Fruit fly (Drosophila melanogaster) Kc167 (cell line): Measurements from ENCODE around the gene CG43402.

Experiments used
- Myc ChIP-seq: fragments of >200 bp; optimal IDR thresholded peaks from 2 replicates; lab custom pipeline; 2017; ENCODE audit warnings: missing external identifiers
- Sin3A ChIP-seq: fragments of >200 bp; optimal IDR thresholded peaks from 2 replicates; lab custom pipeline; 2018; ENCODE audit warnings: missing external identifiers
- h ChIP-seq: fragments of >200 bp; optimal IDR thresholded peaks from 3 replicates; lab custom pipeline; 2018; ENCODE audit warnings: missing external identifiers
- insv ChIP-seq: fragments of >200 bp; optimal IDR thresholded peaks from 3 replicates; lab custom pipeline; 2018; ENCODE audit warnings: missing external identifiers
- psq ChIP-seq: fragments of >200 bp; optimal IDR thresholded peaks from 2 replicates; lab custom pipeline; 2017; ENCODE audit warnings: missing external identifiers
- ttk ChIP-seq: sonication (Bioruptor generic); optimal IDR thresholded peaks from 2 replicates; lab custom pipeline; 2017; ENCODE audit warnings: missing external identifiers

Gene CG43402

DNA sequence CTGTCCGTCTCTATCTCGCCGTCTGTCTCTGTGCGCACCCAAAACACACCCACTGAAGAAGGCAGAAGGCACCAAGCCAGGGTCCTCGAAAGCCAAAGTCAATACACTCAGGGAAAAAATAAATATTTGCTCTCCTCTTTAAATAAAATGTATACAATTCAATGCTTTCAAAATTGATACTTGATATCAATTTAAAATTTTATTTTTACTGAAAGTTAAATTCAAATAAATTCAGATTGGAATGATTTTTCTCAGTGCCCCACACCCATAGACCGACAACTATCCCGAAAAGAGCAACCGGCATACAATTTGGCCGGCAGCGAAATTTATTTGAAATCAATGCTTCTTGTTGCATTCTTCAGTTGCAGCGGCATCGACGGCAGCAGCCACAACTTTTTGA, 14.4 kb downstream of the CG43402 start:
- TF ChIP-seq Sin3A (lab: Kevin White, UChicago) (no peak), psq (no peak), h (lab: Kevin White, UChicago) (no peak), ttk (lab: Kevin White, UChicago) (no peak), insv (lab: Kevin White, UChicago) (no peak)

DNA sequence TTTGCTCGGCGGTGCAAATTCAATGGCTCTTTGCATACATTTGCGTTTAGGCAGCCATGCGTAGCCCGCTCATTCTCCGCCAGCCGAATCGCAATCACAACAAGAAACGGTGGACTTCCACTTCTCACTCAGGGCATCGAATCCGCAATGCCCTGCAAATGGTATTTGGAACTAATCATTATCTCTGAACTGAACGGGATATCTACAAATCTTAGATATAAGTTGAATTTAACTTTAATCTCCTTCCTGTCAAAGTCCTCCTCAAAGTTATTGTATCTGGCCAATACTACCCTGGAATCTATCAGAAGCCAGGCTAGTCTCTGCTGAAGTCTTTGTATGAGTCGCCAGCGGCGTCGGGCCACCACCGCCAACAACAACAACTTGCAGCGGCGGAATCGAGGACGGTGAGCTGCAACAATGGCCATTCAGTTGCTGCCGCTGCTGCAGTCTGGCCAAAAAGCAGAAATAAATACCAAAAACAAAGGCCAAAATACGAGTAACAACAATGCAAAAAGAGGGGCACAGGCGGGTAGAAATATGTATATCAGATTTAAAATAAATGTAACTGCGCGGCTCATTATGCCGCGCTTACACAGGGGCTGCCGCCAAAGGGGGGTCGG, 16.3 kb downstream of the CG43402 start:
- no peak for TF ChIP-seq psq
- no peak for TF ChIP-seq ttk (lab: Kevin White, UChicago)
- TF ChIP-seq Myc (lab: Kevin White, UChicago), result no peak
- TF ChIP-seq insv (lab: Kevin White, UChicago), result no peak
- no peak for TF ChIP-seq Sin3A (lab: Kevin White, UChicago)
- no peak for TF ChIP-seq h (lab: Kevin White, UChicago)

DNA sequence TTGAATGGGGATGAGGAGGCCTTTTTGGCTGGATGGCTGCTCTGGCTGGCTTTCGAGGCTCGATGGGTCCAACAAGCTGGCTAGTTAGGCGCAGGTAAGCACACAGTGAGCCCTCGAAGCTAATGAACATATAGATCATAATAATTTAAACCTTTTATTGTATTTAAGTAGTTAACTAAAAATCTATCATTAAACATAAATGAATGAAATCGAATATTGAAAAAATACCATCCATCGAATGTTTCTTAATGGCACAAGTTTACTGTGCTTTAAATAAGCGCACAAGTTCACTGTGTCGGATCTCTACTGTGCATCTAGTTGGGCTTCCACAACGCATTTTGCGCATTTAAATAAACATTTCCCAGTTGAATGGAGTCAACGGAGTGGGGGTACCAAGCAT, 16.9 kb downstream of the CG43402 start:
- TF ChIP-seq psq (no peak), ttk (lab: Kevin White, UChicago) (no peak), Myc (lab: Kevin White, UChicago) (no peak), Sin3A (lab: Kevin White, UChicago) (no peak), h (lab: Kevin White, UChicago) (no peak), insv (lab: Kevin White, UChicago) (no peak)

DNA sequence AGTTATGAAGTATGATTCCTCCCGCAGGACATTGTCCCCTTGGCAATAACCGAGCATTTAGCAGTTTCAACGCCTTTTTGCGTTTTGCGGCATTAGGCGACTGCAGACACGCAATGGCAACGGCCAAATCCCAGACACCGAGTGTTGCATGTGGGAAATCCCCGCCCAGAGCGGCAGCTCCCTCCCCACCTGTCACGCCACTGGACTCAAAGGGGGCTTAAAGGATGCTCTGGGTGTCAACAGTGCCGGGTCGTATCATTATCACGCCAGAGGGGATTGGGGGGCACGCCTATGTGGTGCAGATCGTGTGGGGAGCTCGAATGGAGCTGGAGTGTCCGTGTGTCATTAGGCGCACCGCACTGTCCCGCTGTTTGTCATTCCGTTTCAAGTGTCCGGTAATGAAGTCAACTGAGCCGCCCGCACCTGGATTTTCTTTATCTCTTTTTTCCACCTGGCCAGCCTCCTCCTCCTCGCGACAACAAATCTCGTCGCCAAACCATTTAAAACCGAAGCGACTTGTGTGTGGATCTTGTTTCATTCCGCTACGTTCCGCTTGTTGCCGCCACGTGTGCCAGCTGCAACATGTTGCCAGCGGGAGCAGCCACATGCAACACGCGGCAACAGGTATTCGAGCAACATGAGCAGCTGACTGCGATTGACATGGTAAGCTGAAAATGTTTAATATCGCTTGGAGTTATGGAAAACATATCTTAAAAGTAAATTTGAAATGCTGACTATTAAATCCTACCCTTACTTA, 18.2 kb downstream of the CG43402 start:
- TF ChIP-seq Sin3A (lab: Kevin White, UChicago) (no peak), psq (no peak), insv (lab: Kevin White, UChicago) (no peak), Myc (lab: Kevin White, UChicago) (no peak), h (lab: Kevin White, UChicago) (no peak), ttk (lab: Kevin White, UChicago) (no peak)

DNA sequence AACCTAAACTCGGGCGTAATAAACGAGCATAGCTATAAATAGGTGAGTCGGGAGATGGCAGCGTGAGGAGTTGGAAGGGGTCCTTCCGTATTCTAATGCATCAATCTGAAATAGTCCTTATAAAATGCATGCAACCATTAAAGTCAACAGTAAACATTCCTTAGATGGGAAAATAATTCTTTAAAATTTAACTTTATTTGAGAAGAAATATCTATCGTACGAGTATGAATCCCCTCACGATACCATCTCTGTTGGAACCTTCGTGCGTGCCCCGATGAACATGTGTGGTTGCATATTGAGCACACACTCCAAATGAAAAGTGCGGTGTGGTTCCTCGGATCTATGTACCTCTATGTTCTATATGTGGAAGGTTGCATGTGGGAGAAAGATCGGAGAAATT, 19.7 kb downstream of the CG43402 start:
- TF ChIP-seq Sin3A (lab: Kevin White, UChicago) (no peak), psq (no peak), ttk (lab: Kevin White, UChicago) (no peak), insv (lab: Kevin White, UChicago) (no peak), h (lab: Kevin White, UChicago) (no peak), Myc (lab: Kevin White, UChicago) (no peak)

DNA sequence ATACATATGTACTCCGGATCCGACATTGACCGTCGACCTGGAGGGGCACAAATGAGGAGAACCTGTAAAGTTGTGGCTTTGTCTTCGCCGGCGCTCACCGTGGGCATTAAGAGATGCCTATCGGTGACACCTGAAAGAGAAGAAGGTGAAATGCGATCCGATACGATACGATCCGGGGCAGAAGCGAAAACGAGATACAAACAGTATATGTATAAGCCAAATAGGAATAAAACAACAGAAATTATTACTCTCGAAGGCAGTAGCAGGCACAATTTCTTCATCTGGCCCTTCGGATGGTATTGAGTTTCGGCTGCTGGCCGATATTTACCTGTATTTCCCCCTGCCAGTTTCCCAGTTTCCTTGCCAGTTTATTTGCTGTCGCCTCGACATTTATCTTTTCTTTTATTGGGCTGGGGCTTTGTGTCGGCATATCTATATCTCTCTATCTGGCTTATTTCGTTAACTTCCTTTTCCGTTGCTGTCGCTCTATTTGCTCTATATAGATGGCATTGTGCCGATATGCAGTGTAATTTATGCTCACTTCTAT, 21.0 kb downstream of the CG43402 start:
- TF ChIP-seq Sin3A (lab: Kevin White, UChicago) (no peak), psq (no peak), h (lab: Kevin White, UChicago) (no peak), Myc (lab: Kevin White, UChicago) (no peak), ttk (lab: Kevin White, UChicago) (no peak), insv (lab: Kevin White, UChicago) (no peak)

DNA sequence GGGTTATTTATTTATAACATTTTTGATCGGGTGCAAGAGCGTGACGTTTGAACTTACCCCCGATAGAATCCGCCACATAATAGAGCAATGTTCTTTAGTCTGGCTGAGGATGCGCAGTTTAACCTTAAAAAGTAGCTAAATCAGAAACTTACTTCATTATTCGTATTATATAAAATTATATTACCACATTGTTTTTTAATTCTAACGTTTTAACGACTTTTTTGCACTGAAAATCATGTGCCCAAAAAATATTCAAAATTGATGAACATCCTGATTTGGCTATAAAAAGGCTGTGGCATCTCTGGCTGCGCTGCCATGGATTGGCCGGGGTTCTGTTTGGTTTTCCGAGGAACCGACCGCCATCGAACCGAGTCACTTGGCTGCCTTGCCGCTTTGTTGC, 27.6 kb downstream of the CG43402 start:
- no peak for TF ChIP-seq h (lab: Kevin White, UChicago)
- TF ChIP-seq Sin3A (lab: Kevin White, UChicago), result no peak
- no peak for TF ChIP-seq Myc (lab: Kevin White, UChicago)

DNA sequence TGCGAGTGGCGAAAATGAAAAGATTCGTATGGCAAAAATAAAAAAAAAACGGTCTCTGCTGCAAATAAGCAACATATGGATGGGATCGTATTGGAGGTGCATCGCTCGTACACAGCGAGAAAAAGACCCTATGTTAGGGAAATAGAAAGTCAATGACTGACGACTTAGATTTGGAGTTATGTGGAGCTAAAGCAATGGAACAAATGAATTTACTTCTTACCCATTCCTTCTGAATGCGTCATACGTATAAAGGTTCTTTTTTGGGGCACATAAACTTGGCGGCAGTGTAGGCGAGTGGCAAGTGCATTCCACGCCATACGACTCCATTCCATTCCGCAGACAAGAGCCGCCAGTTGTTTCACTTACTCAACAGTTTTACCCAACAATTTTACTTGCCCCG, 28.3 kb downstream of the CG43402 start:
- TF ChIP-seq insv (lab: Kevin White, UChicago), result no peak
- TF ChIP-seq h (lab: Kevin White, UChicago), result no peak
- no peak for TF ChIP-seq Myc (lab: Kevin White, UChicago)
- TF ChIP-seq psq, result no peak
- TF ChIP-seq ttk (lab: Kevin White, UChicago), result no peak
- TF ChIP-seq Sin3A (lab: Kevin White, UChicago), result no peak

DNA sequence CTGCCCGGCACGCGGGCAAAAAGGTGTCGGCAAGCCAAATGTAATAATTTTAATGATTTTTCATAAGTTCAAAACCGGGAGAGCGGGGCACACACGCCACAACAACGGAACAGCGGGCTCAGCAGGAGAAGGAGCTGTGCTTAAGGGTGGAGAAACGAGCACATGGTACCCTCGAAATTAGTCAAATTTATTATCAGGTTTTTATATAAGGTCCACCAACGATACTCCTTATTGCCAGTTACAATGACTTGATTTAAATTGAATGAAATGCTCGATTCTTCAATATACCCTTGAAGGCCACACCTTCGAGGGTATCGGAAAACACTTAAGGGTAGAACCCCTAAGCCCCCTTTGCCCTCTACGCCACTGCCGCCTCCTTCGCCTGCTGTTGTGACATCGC, 31.0 kb downstream of the CG43402 start:
- TF ChIP-seq ttk (lab: Kevin White, UChicago) (no peak), psq (no peak), h (lab: Kevin White, UChicago) (no peak), Myc (lab: Kevin White, UChicago) (no peak), insv (lab: Kevin White, UChicago) (no peak)

DNA sequence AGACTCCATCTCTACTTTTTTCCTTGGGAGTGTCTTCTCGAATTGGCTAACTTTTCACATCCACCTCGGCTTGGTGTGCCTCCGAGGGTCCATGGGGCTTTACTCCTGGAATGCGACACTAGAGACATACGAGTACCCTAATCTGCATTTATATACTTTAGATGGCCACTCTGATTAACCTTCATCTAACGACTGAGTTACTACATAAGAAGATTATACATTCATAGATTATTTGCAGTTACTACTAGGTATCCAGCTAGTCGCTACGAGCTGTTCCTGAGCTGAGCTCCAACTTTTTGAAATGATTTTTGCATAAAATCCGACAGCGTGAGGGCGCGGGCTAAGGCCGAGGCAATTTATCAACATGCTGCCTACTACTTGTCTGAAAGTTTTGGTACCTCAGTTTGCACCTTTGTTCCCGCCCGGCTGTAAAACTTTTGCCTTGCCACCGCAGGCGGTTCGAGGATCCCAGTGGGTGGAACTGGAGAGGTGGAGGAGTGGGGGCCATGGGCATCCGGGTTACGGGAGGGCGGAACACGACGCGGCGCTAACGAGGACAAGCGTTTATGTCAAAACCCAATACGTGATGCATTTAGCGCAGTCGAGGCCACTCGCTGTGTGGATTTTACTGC, 34.6 kb downstream of the CG43402 start:
- TF ChIP-seq h (lab: Kevin White, UChicago) (no peak), Myc (lab: Kevin White, UChicago) (no peak), psq (no peak), Sin3A (lab: Kevin White, UChicago) (no peak), ttk (lab: Kevin White, UChicago) (no peak), insv (lab: Kevin White, UChicago) (no peak)

DNA sequence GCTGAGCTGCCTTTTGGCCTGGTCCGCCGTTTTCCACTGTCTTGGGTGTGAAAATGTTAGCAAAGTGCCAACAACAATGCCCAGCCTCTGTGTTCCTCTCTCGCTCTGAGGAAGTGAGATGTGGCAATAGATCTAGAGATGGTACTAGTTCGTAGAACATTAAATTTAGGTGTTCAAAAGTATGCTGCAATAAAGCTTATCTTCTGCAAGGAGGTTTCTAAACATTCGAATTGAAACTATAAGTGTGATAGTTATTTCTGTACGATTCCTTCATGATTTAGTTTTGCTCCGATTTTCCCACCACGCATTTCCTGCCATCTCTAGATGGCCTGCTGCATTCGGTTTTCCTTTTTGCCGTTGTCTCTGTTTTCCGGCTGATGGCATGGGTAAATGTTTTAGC, 36.1 kb downstream of the CG43402 start:
- TF ChIP-seq insv (lab: Kevin White, UChicago), result no peak
